Worm (Caenorhabditis elegans) whole organism, L2 larva: ENCODE data around the gene pgm-1.

Source experiments
- ceh-82 ChIP-seq: fragments of 150-350 bp; optimal IDR thresholded peaks from 2 replicates; lab custom pipeline; 2014; ENCODE audit warnings: missing biosample characterization, missing genetic modification characterization
- fos-1 ChIP-seq: fragments of 150-350 bp; optimal IDR thresholded peaks from 2 replicates; lab custom pipeline; 2014; ENCODE audit warnings: missing biosample characterization, missing genetic modification characterization
- nhr-129 ChIP-seq: fragments of 150-350 bp; optimal IDR thresholded peaks from 2 replicates; lab custom pipeline; 2014; ENCODE audit warnings: missing biosample characterization, missing genetic modification characterization
- nhr-237 ChIP-seq: fragments of 150-350 bp; optimal IDR thresholded peaks from 2 replicates; lab custom pipeline; 2014; ENCODE audit warnings: missing biosample characterization, missing genetic modification characterization
- zag-1 ChIP-seq: fragments of 150-350 bp; optimal IDR thresholded peaks from 2 replicates; lab custom pipeline; 2014; ENCODE audit warnings: missing biosample characterization, missing genetic modification characterization

- TF ChIP-seq ceh-82 (tag; lab: Kevin White, UChicago): no peak
- peak; percentile 62 for TF ChIP-seq fos-1 (tag; lab: Kevin White, UChicago)
- TF ChIP-seq zag-1: no peak
- no peak for TF ChIP-seq nhr-237 (tag; lab: Kevin White, UChicago)
- no peak for TF ChIP-seq nhr-129
These were observed 31.4 kb downstream of the pgm-1 start for ce11 chrII:4920608-4921007.
